Worm (Caenorhabditis elegans): ENCODE measurements around the gene srh-118.

Gene srh-118

DNA sequence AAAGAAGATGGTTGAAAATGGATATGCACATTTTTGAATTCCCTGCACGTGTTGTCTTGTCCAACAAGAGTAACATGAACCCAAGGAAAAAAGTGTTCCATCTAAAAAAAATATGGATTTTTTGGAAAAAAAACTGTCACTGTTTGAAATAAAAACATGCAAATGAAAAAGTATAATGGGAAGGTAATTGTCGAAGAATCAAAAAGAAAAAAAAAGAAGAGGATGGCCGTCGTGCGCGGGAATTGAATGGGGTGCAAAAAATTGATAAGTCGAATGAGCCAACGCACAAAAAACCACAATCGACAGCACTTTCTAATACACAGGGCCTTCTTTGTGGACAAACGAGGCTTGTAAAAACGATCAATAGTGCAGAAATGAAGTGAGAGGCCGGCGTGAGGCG lies 2.2 kb downstream of the srh-118 start, which contains the start of gene fbxa-102:
TSS of gene fbxa-102 (minus strand) at position 101 of the 400 bp plus-strand sequence.
- no peak for TF ChIP-seq nfyb-1 (GFP tag; IDR thresholded peaks at IDR 0.05)
- no peak for TF ChIP-seq rec-8 (tag; optimal IDR thresholded peaks at IDR 0.05)
- TF ChIP-seq tlf-1 (GFP tag; optimal IDR thresholded peaks at IDR 0.05): no peak
- no peak for TF ChIP-seq fkh-3 (tag; optimal IDR thresholded peaks at IDR 0.05)
- TF ChIP-seq nfya-2 (GFP tag; IDR thresholded peaks at IDR 0.05): no peak
- TF ChIP-seq snpc-3.4 (tag; optimal IDR thresholded peaks at IDR 0.05): no peak
- no peak for TF ChIP-seq sea-2 (GFP tag; IDR thresholded peaks at IDR 0.05)
- no peak for TF ChIP-seq F57A8.1 (GFP tag; optimal IDR thresholded peaks at IDR 0.05)

DNA sequence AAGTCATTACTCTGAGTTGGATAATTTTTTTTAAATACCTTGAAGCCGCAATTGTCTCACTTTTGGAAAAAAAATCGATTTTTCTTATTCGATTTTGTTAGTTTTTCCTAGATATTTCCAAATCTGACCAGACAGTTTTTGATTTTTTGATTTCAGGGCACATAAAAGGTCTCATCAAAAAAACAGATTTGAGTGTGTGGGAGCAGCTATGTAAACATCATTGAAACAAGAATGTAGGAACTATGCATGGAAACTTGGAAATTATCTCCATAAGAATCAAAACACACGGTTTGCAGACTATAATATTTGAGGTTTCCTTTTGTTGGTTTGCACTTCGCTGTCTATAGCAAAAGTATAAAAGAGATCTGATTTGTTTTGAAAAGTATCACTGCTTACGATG lies 9.9 kb downstream of the srh-118 start, which contains the start of gene scl-24:
TSS of gene scl-24 (plus strand) at position 301 of the 400 bp plus-strand sequence.
- TF ChIP-seq ZK185.1 (tag; optimal IDR thresholded peaks at IDR 0.05; ENCODE audit: poor library complexity, severe bottlenecking): no peak
- TF ChIP-seq aptf-3 (GFP tag; IDR thresholded peaks at IDR 0.05): no peak
- TF ChIP-seq egl-44 (GFP tag; IDR thresholded peaks at IDR 0.05): no peak

DNA sequence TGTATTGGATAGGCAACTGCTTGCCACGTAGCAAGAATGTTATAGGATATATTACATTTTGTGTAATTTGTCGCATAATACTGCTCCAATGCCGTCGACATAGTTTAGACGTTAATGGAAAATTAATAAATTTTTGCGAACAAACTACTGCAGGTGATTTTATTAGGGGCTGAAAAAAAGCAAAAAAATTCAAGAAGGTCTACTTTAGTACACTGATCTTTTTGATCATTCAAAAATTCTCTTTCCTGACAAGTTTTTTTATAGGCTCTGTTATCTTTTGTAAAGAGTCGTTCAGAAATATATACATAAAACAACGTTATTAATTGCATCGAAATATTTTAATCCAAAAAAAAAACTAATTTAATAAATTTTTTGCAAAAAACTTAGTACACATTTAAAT lies 10.9 kb downstream of the srh-118 start, which contains the start of gene srh-111:
TSS of gene srh-111 (minus strand) at position 101 of the 400 bp plus-strand sequence.
- TF ChIP-seq snpc-3.4 (tag; optimal IDR thresholded peaks at IDR 0.05) (no peak), Y67H2A.10 (GFP tag; conservative IDR thresholded peaks at IDR 0.05) (no peak), rcor-1 (GFP tag; IDR thresholded peaks at IDR 0.05) (no peak), F23B12.7 (tag; optimal IDR thresholded peaks at IDR 0.05; ENCODE audit: insufficient read depth) (no peak), F52B5.7 (tag; optimal IDR thresholded peaks at IDR 0.05) (no peak), attf-3 (GFP tag; conservative IDR thresholded peaks at IDR 0.05) (no peak), efl-1 (GFP tag; optimal IDR thresholded peaks at IDR 0.05) (no peak)

DNA sequence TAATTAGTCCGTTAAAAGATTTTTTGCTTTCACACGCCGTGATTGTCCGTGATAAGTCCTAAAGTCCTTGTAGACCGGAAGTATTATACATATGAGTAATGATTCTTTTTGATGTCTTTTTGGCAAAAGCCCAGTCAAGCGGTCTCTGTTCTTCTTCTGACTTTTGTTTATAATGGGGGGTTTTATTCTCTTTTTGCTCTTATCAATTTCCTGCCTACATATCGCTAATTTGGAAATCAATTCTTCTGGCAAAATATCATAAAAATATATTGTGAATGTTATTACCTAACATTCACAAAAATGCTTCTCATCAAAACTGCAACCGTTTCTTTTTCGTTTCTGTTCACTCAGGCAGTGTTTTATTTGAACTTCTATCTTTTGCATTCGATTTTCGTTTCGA lies 19.5 kb downstream of the srh-118 start, which contains the start of gene srbc-61:
TSS of gene srbc-61 (plus strand) at position 301 of the 400 bp plus-strand sequence.
- TF ChIP-seq attf-6 (GFP tag; IDR thresholded peaks at IDR 0.05) (no peak), lin-40 (tag; optimal IDR thresholded peaks at IDR 0.05) (no peak), tbx-9 (tag; optimal IDR thresholded peaks at IDR 0.05; ENCODE audit: borderline replicate concordance) (no peak), pha-4 (tag; optimal IDR thresholded peaks at IDR 0.05) (no peak), F52B5.7 (tag; optimal IDR thresholded peaks at IDR 0.05) (no peak), egl-44 (GFP tag; IDR thresholded peaks at IDR 0.05) (no peak), ceh-40 (GFP tag; IDR thresholded peaks at IDR 0.05) (no peak), snpc-1.1 (tag; optimal IDR thresholded peaks at IDR 0.05; ENCODE audit: insufficient read depth) (no peak), B0261.1 (tag; optimal IDR thresholded peaks at IDR 0.05) (no peak), B0336.3 (GFP tag; IDR thresholded peaks at IDR 0.05) (no peak), zfh-2 (GFP tag; conservative IDR thresholded peaks at IDR 0.05) (no peak), F22D6.2 (tag; optimal IDR thresholded peaks at IDR 0.05) (no peak)

- TF ChIP-seq efl-1 (GFP tag; optimal IDR thresholded peaks at IDR 0.05) (no peak), ZK185.1 (tag; optimal IDR thresholded peaks at IDR 0.05; ENCODE audit: poor library complexity, severe bottlenecking) (no peak), chd-7 (tag; optimal IDR thresholded peaks at IDR 0.05) (no peak), aptf-2 (GFP tag; conservative IDR thresholded peaks at IDR 0.05) (no peak), F55B11.4 (tag; optimal IDR thresholded peaks at IDR 0.05; ENCODE audit: borderline replicate concordance, insufficient read depth) (no peak), nhr-27 (tag; optimal IDR thresholded peaks at IDR 0.05) (no peak), K11D2.4 (GFP tag; IDR thresholded peaks at IDR 0.05) (no peak), F57A8.1 (GFP tag; optimal IDR thresholded peaks at IDR 0.05) (no peak), B0019.2 (GFP tag; conservative IDR thresholded peaks at IDR 0.05) (no peak), tbx-9 (tag; optimal IDR thresholded peaks at IDR 0.05; ENCODE audit: borderline replicate concordance) (no peak), egl-18 (GFP tag; IDR thresholded peaks at IDR 0.05) (no peak), lin-54 (GFP tag; optimal IDR thresholded peaks at IDR 0.05) (no peak), Y79H2A.3 (GFP tag; conservative IDR thresholded peaks at IDR 0.05) (no peak), hsf-1 (GFP tag; IDR thresholded peaks at IDR 0.05) (no peak), lin-35 (GFP tag; optimal IDR thresholded peaks at IDR 0.05) (no peak), D2030.7 (GFP tag; IDR thresholded peaks at IDR 0.05) (no peak), F33H1.4 (GFP tag; IDR thresholded peaks at IDR 0.05) (no peak), athp-1 (tag; optimal IDR thresholded peaks at IDR 0.05) (no peak)
Measured at ce11 chrV:17473699-17474098, 22.3 kb downstream of the srh-118 start, which contains the start of gene srh-123. Gene srh-123 (plus strand): TSS chrV:17473999.
